Worm (Caenorhabditis elegans) whole organism, L2 larva: Measurements from ENCODE around the gene frpr-6.

Experiments
- C34F6.9 ChIP-seq: fragments of 150-350 bp; optimal IDR thresholded peaks from 2 replicates; lab custom pipeline; 2014; ENCODE audit warnings: missing biosample characterization, missing genetic modification characterization
- F13H6.1 ChIP-seq: sonication (generic microtip); optimal IDR thresholded peaks from 2 replicates; lab custom pipeline; 2016; ENCODE audit warnings: missing genetic modification characterization, missing compliant biosample characterization
- R02D3.7 ChIP-seq: fragments of 150-350 bp; optimal IDR thresholded peaks from 2 replicates; lab custom pipeline; 2014; ENCODE audit warnings: missing biosample characterization, missing genetic modification characterization
- Y55F3AM.14 ChIP-seq: fragments of 200-800 bp; sonication (Bioruptor generic); optimal IDR thresholded peaks from 2 replicates; lab custom pipeline; 2018; ENCODE audit warnings: mild to moderate bottlenecking, missing genetic modification characterization, missing compliant biosample characterization
- ZK546.5 ChIP-seq: sonication (generic microtip); optimal IDR thresholded peaks from 2 replicates; lab custom pipeline; 2017; ENCODE audit warnings: missing biosample characterization, missing genetic modification characterization
- ama-1 ChIP-seq: fragments of 150-350 bp; optimal IDR thresholded peaks from 2 replicates; lab custom pipeline; 2018; ENCODE audit warnings: inconsistent platforms
- blmp-1 ChIP-seq: sonication (generic microtip); optimal IDR thresholded peaks from 2 replicates; lab custom pipeline; 2017; ENCODE audit warnings: missing genetic modification characterization, mild to moderate bottlenecking, missing compliant biosample characterization, antibody characterized with exemption, moderate library complexity; ENCODE audit not compliant: insufficient read depth
- ceh-16 ChIP-seq: fragments of 150-350 bp; optimal IDR thresholded peaks from 2 replicates; lab custom pipeline; 2014; ENCODE audit warnings: missing biosample characterization, missing genetic modification characterization
- crh-2 ChIP-seq: sonication (generic microtip); optimal IDR thresholded peaks from 2 replicates; lab custom pipeline; 2017; ENCODE audit warnings: missing biosample characterization, missing genetic modification characterization
- dmd-4 ChIP-seq: sonication (generic microtip); optimal IDR thresholded peaks from 2 replicates; lab custom pipeline; 2017; ENCODE audit warnings: missing biosample characterization, missing genetic modification characterization
- elt-1 ChIP-seq: fragments of 150-350 bp; optimal IDR thresholded peaks from 2 replicates; lab custom pipeline; 2014; ENCODE audit warnings: missing biosample characterization, missing genetic modification characterization
- fos-1 ChIP-seq: fragments of 150-350 bp; optimal IDR thresholded peaks from 2 replicates; lab custom pipeline; 2014; ENCODE audit warnings: missing biosample characterization, missing genetic modification characterization
- gmeb-1 ChIP-seq: fragments of 150-350 bp; optimal IDR thresholded peaks from 2 replicates; lab custom pipeline; 2014; ENCODE audit warnings: missing biosample characterization, missing genetic modification characterization
- lin-11 ChIP-seq: fragments of 150-350 bp; sonication (generic microtip); optimal IDR thresholded peaks from 2 replicates; lab custom pipeline; 2014; ENCODE audit warnings: missing biosample characterization, missing genetic modification characterization, inconsistent platforms, mixed read lengths
- lin-39 ChIP-seq: fragments of 150-350 bp; optimal IDR thresholded peaks from 2 replicates; lab custom pipeline; 2014; ENCODE audit warnings: missing biosample characterization, missing genetic modification reagents, missing genetic modification characterization
- lsy-2 ChIP-seq, 2 experiments: fragments of 150-350 bp in 1 of 2; sonication (generic microtip) in 1 of 2; optimal IDR thresholded peaks; 2 replicates each; lab custom pipeline; 2014 to 2017; ENCODE audit warnings: missing biosample characterization in 2 of 2, missing genetic modification characterization in 2 of 2
- mdl-1 ChIP-seq, 2 experiments: fragments of 150-350 bp in 1 of 2; sonication (generic microtip) in 1 of 2; optimal IDR thresholded peaks; 2 replicates each; lab custom pipeline; 2017; ENCODE audit warnings: missing biosample characterization in 2 of 2, missing genetic modification characterization in 2 of 2
- nhr-10 ChIP-seq: sonication (generic microtip); optimal IDR thresholded peaks from 2 replicates; lab custom pipeline; 2017; ENCODE audit warnings: missing biosample characterization, missing genetic modification characterization
- nhr-12 ChIP-seq: fragments of 150-350 bp; optimal IDR thresholded peaks from 2 replicates; lab custom pipeline; 2014; ENCODE audit warnings: missing biosample characterization, missing genetic modification characterization
- nhr-129 ChIP-seq: fragments of 150-350 bp; optimal IDR thresholded peaks from 2 replicates; lab custom pipeline; 2014; ENCODE audit warnings: missing biosample characterization, missing genetic modification characterization
- nhr-21 ChIP-seq: fragments of 150-350 bp; optimal IDR thresholded peaks from 2 replicates; lab custom pipeline; 2014; ENCODE audit warnings: missing biosample characterization, missing genetic modification characterization
- nhr-23 ChIP-seq: fragments of 150-350 bp; optimal IDR thresholded peaks from 2 replicates; lab custom pipeline; 2014; ENCODE audit warnings: missing biosample characterization, missing genetic modification reagents, missing genetic modification characterization
- nhr-237 ChIP-seq: fragments of 150-350 bp; optimal IDR thresholded peaks from 2 replicates; lab custom pipeline; 2014; ENCODE audit warnings: missing biosample characterization, missing genetic modification characterization
- nhr-25 ChIP-seq: fragments of 150-350 bp; sonication (generic microtip); optimal IDR thresholded peaks from 3 replicates; lab custom pipeline; 2014; ENCODE audit warnings: missing biosample characterization, missing genetic modification characterization
- nhr-6 ChIP-seq: fragments of 150-350 bp; optimal IDR thresholded peaks from 2 replicates; lab custom pipeline; 2014; ENCODE audit warnings: missing biosample characterization, missing genetic modification characterization
- nhr-77 ChIP-seq: fragments of 150-350 bp; optimal IDR thresholded peaks from 2 replicates; lab custom pipeline; 2014; ENCODE audit warnings: missing biosample characterization, missing genetic modification characterization
- peb-1 ChIP-seq: fragments of 150-350 bp; optimal IDR thresholded peaks from 2 replicates; lab custom pipeline; 2014; ENCODE audit warnings: missing biosample characterization, missing genetic modification characterization
- sem-4 ChIP-seq: fragments of 150-350 bp; optimal IDR thresholded peaks from 2 replicates; lab custom pipeline; 2014; ENCODE audit warnings: missing biosample characterization, missing genetic modification reagents, missing genetic modification characterization
- sma-3 ChIP-seq: sonication (generic microtip); optimal IDR thresholded peaks from 2 replicates; lab custom pipeline; 2016; ENCODE audit warnings: missing genetic modification reagents, missing genetic modification characterization, missing compliant biosample characterization
- sma-9 ChIP-seq, 2 experiments: fragments of 150-350 bp in 1 of 2; sonication (generic microtip) in 1 of 2; optimal IDR thresholded peaks; 2 replicates each; lab custom pipeline; 2014 to 2016; ENCODE audit warnings: missing genetic modification characterization in 2 of 2, mild to moderate bottlenecking in 1 of 2, missing biosample characterization in 1 of 2, missing compliant biosample characterization in 1 of 2, missing genetic modification reagents in 1 of 2, moderate library complexity in 1 of 2
- snpc-4 ChIP-seq: fragments of 150-350 bp; optimal IDR thresholded peaks from 2 replicates; lab custom pipeline; 2014; ENCODE audit warnings: missing biosample characterization, missing genetic modification characterization
- unc-39 ChIP-seq: fragments of 150-350 bp; optimal IDR thresholded peaks from 2 replicates; lab custom pipeline; 2014; ENCODE audit warnings: missing biosample characterization, missing genetic modification characterization
- unc-55 ChIP-seq: fragments of 150-350 bp; sonication (generic microtip); optimal IDR thresholded peaks from 3 replicates; lab custom pipeline; 2014; ENCODE audit warnings: missing biosample characterization, missing genetic modification reagents, missing genetic modification characterization
- unc-62 ChIP-seq: fragments of 150-350 bp; optimal IDR thresholded peaks from 2 replicates; lab custom pipeline; 2014; ENCODE audit warnings: missing biosample characterization, missing genetic modification reagents, missing genetic modification characterization
- ztf-1 ChIP-seq: fragments of 200-800 bp; sonication (Bioruptor generic); conservative IDR thresholded peaks from 2 replicates; pipeline ENCODE4 v1.3.6; 2022; ENCODE audit warnings: missing genetic modification characterization, missing compliant biosample characterization
- ztf-4 ChIP-seq: fragments of 150-350 bp; optimal IDR thresholded peaks from 2 replicates; lab custom pipeline; 2014; ENCODE audit warnings: missing biosample characterization, missing genetic modification characterization

Gene frpr-6

DNA sequence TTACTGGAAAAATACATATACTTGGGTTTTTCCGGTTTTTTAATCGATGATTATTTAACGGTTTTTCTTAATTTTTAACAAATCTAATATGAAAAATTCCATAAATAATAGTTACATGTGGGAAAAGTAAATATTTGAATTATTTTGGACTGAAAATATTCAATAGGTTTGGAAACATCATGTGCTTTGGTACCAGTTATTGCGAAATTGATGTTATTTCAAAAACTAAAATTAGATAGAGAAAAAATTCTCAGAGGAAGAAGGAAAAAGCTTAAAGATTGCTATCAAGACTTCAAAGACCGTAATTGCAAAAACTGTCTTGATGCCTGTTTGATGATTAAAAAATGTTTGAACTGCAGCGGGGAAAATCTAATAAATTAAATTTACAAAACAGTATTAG, 36.0 kb downstream of the frpr-6 start:
- no peak for TF ChIP-seq ztf-4 (tag; lab: Kevin White, UChicago)
- TF ChIP-seq ZK546.5, result no peak
- no peak for TF ChIP-seq peb-1
- no peak for TF ChIP-seq nhr-12 (tag; lab: Kevin White, UChicago)
- TF ChIP-seq sem-4 (tag; lab: Kevin White, UChicago), result no peak
- TF ChIP-seq lin-39 (tag; lab: Kevin White, UChicago), result no peak
- no peak for TF ChIP-seq lin-11 (tag; lab: Kevin White, UChicago)
- TF ChIP-seq nhr-10, result no peak
- no peak for TF ChIP-seq ztf-1
- TF ChIP-seq unc-55 (GFP tag; lab: Kevin White, UChicago), result no peak

DNA sequence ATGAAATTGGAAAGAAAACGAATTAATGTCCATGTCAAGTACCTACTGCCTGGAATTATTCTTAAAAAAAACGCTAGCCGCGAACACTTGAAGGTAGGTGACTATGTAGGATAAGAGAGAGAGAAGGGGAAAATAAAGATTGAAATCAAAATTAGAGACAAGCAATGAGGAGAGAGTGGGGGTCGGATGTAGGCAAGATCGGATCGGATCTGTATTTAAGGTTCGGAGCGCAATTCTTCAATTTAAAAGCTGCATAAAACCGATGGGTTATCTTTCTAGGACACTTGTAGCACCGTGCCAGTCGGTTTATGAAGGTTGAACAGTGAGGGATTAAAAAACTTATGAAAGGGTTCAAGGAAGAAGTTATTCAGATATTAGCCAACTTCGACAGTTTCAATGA, 37.8 kb downstream of the frpr-6 start:
- TF ChIP-seq C34F6.9 (tag; lab: Kevin White, UChicago) (no peak), Y55F3AM.14 (GFP tag; lab: Kevin White, UChicago) (no peak), nhr-25 (tag; lab: Kevin White, UChicago) (peak; percentile 27), elt-1 (tag; lab: Kevin White, UChicago) (no peak)

DNA sequence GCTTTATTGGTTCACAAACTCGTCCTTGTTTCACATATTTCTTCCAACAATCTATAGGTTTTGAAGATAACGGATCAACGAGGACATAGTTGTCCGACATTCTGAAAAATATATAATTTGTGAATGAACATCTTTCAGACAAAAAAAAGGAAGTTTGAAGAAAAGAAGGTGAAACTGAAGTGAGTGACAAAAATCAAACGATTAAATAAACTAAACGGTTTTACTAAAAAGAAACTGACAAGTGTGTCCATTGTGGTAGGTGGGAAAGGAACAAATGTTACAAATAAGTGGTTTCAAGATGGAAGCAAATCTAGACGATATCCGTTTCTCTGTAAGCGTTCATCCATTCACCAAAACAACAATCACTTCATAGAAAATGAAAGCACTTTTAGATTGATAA, 38.6 kb downstream of the frpr-6 start, which contains the start of gene C25E10.12:
C25E10.12 (minus strand) TSS at position 101 of the 400 bp plus-strand sequence.
- TF ChIP-seq ama-1 (lab: Kevin White, UChicago), result no peak
- no peak for TF ChIP-seq dmd-4 (tag; lab: Kevin White, UChicago)
- TF ChIP-seq blmp-1 (tag; lab: Kevin White, UChicago), result no peak
- TF ChIP-seq sem-4 (tag; lab: Kevin White, UChicago), result no peak
- TF ChIP-seq nhr-21 (tag; lab: Kevin White, UChicago), result no peak
- TF ChIP-seq lsy-2 (tag; optimal IDR thresholded peaks at IDR 0.05; lab: Kevin White, UChicago), result no peak
- no peak for TF ChIP-seq nhr-129
- no peak for TF ChIP-seq nhr-10
- TF ChIP-seq ceh-16, result no peak
- TF ChIP-seq sma-3 (GFP tag; lab: Kevin White, UChicago), result no peak
- no peak for TF ChIP-seq fos-1 (tag; lab: Kevin White, UChicago)
- TF ChIP-seq nhr-237 (tag; lab: Kevin White, UChicago), result no peak
- TF ChIP-seq lin-11 (tag; lab: Kevin White, UChicago), result no peak
- TF ChIP-seq unc-39 (tag; lab: Kevin White, UChicago), result no peak

DNA sequence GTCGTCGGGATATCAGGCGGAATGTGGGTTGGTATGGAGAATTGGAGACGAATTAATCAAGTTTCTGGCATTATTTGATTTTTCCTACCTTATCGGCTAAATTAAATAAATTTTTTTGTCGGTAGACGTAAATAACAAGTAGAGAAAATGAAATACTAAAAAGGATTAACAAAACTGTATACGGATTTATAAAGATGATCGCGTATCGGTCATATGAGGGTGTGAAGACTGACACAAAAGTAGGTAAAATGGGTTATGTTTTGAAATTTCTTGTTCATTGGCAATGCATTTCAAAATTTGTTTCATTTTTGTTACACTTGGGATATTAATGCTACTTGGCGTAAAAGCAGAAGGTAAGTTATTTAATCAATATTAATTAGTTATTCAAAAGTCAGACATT, 41.5 kb downstream of the frpr-6 start, which contains the start of the genes C25E10.16 and C25E10.13:
C25E10.16 (minus strand) TSS at position 101 of the 400 bp plus-strand sequence.
C25E10.13 (plus strand) TSS at position 256 of the 400 bp plus-strand sequence.
- TF ChIP-seq gmeb-1 (no peak), crh-2 (tag; lab: Kevin White, UChicago) (no peak), nhr-12 (tag; lab: Kevin White, UChicago) (no peak)
- TF ChIP-seq, all 48 proteins: peak for 0

DNA sequence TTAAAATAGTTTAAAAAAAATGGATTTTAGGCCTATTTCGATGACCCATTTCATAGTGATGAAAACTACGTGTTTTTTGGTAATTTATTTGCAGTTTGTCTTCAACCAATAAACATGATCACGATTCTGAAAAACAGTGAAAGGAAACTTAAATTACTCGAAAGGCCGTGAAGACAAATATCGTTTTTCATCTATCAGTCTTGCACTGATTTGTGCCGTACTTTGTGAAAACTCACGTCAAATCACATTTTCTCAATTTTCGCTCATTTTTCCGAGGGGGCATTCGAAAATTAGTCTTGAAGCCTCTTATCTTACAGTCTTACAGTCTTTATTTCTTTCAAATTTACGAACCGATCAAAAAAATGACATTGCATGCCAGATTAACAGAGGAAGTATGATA, 42.3 kb downstream of the frpr-6 start, which contains the start of gene C25E10.11:
C25E10.11 (minus strand) TSS at position 101 of the 400 bp plus-strand sequence.
- TF ChIP-seq lin-11 (tag; lab: Kevin White, UChicago) (no peak), sma-9 (GFP tag; optimal IDR thresholded peaks at IDR 0.05; lab: Kevin White, UChicago) (no peak), sma-9 (tag; optimal IDR thresholded peaks at IDR 0.05; lab: Kevin White, UChicago) (no peak), gmeb-1 (no peak), unc-62 (GFP tag; lab: Kevin White, UChicago) (no peak), nhr-129 (no peak), C34F6.9 (tag; lab: Kevin White, UChicago) (no peak), ama-1 (lab: Kevin White, UChicago) (no peak), snpc-4 (tag; lab: Kevin White, UChicago) (no peak), ztf-4 (tag; lab: Kevin White, UChicago) (no peak), nhr-10 (no peak)

DNA sequence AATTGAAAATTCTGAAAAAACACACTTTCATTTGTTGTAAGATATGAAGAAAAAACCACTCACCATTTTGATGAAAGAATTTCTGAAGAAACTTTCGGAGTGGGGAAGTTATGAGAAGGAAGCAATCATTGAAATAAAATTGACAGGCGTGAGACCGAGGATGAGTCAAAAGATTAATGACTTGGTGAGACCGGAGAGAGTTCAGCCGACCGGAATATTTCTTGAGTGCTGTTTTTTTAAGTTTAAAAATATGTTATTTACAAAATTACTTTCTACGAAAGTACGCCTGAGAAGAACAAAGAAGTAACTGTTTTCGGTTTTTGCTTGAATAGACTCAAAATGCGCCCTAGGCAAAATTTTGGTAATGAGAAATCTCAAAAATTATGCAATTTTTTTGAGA, 44.7 kb downstream of the frpr-6 start, which contains the start of gene C25E10.10:
C25E10.10 (minus strand) TSS at position 101 of the 400 bp plus-strand sequence.
- TF ChIP-seq nhr-6 (tag; lab: Kevin White, UChicago), result no peak
- TF ChIP-seq F13H6.1 (tag; lab: Kevin White, UChicago), result no peak
- no peak for TF ChIP-seq lin-39 (tag; lab: Kevin White, UChicago)
- TF ChIP-seq sem-4 (tag; lab: Kevin White, UChicago), result no peak
- no peak for TF ChIP-seq nhr-77
- TF ChIP-seq ztf-1, result no peak
- no peak for TF ChIP-seq C34F6.9 (tag; lab: Kevin White, UChicago)
- no peak for TF ChIP-seq mdl-1 (tag; optimal IDR thresholded peaks at IDR 0.05; lab: Kevin White, UChicago)
- no peak for TF ChIP-seq nhr-10
- TF ChIP-seq gmeb-1, result no peak
- no peak for TF ChIP-seq R02D3.7 (tag; lab: Kevin White, UChicago)
- TF ChIP-seq unc-55 (GFP tag; lab: Kevin White, UChicago), result no peak
- TF ChIP-seq peb-1, result no peak
- no peak for TF ChIP-seq nhr-23 (tag; lab: Kevin White, UChicago)
